Fruit fly (Drosophila melanogaster) whole organism, embryonic: ENCODE results near the gene Spc25.

Source experiments
- CG11093 ChIP-seq: fragments of 200-800 bp; sonication (Bioruptor generic); IDR thresholded peaks from 3 replicates; pipeline ENCODE4 v1.3.6; 2022; ENCODE audit warnings: missing biosample characterization, missing genetic modification characterization
- CG12104 ChIP-seq: fragments of 200-800 bp; sonication (Bioruptor generic); optimal IDR thresholded peaks from 3 replicates; lab custom pipeline; 2016; ENCODE audit warnings: missing biosample characterization, missing genetic modification characterization
- CG12659 ChIP-seq: fragments of 200-800 bp; sonication (Bioruptor generic); optimal IDR thresholded peaks from 3 replicates; lab custom pipeline; 2017; ENCODE audit warnings: mild to moderate bottlenecking, missing biosample characterization, missing genetic modification reagents, missing genetic modification characterization
- CG14014 ChIP-seq: fragments of 200-800 bp; sonication (Bioruptor generic); IDR thresholded peaks from 2 replicates; pipeline ENCODE4 v1.3.6; 2022; ENCODE audit warnings: missing biosample characterization, missing genetic modification characterization
- CG14050 ChIP-seq: fragments of 200-800 bp; sonication (Bioruptor generic); IDR thresholded peaks from 3 replicates; pipeline ENCODE4 v1.3.6; 2022; ENCODE audit warnings: missing biosample characterization, missing genetic modification characterization
- CG14441 ChIP-seq: fragments of 200-800 bp; sonication (Bioruptor generic); IDR thresholded peaks from 2 replicates; pipeline ENCODE4 v1.3.6; 2022; ENCODE audit warnings: missing biosample characterization, missing genetic modification characterization
- CG1647 ChIP-seq: fragments of 200-800 bp; sonication (Bioruptor generic); optimal IDR thresholded peaks from 3 replicates; lab custom pipeline; 2016; ENCODE audit warnings: missing biosample characterization, missing genetic modification characterization
- CG16779 ChIP-seq: fragments of 200-800 bp; sonication (Bioruptor generic); IDR thresholded peaks from 2 replicates; pipeline ENCODE4 v1.3.6; 2022; ENCODE audit warnings: missing biosample characterization, missing genetic modification characterization
- CG17385 ChIP-seq: fragments of 200-800 bp; sonication (Bioruptor generic); optimal IDR thresholded peaks from 3 replicates; lab custom pipeline; 2018; ENCODE audit warnings: missing biosample characterization, mild to moderate bottlenecking, missing genetic modification characterization
- CG17829 ChIP-seq: fragments of 200-800 bp; optimal IDR thresholded peaks from 2 replicates; lab custom pipeline; 2019; ENCODE audit warnings: missing biosample characterization, mild to moderate bottlenecking, missing genetic modification characterization, moderate library complexity
- CG2875 ChIP-seq: fragments of 200-800 bp; sonication (Bioruptor generic); optimal IDR thresholded peaks from 2 replicates; lab custom pipeline; 2017; ENCODE audit warnings: missing biosample characterization, mild to moderate bottlenecking, missing genetic modification characterization, missing genetic modification reagents
- CG34224 ChIP-seq: fragments of 200-800 bp; sonication (Bioruptor generic); IDR thresholded peaks from 3 replicates; pipeline ENCODE4 v1.3.6; 2022; ENCODE audit warnings: missing biosample characterization, missing genetic modification characterization; ENCODE audit not compliant: partially characterized antibody
- CG4282 ChIP-seq: fragments of 200-800 bp; sonication (Bioruptor generic); optimal IDR thresholded peaks from 2 replicates; lab custom pipeline; 2016; ENCODE audit warnings: missing biosample characterization, missing genetic modification characterization
- CG5953 ChIP-seq: fragments of 200-800 bp; sonication (Bioruptor generic); IDR thresholded peaks from 2 replicates; pipeline ENCODE4 v1.3.6; 2022; ENCODE audit warnings: missing biosample characterization, missing genetic modification characterization
- CG6272 ChIP-seq: fragments of 200-800 bp; sonication (Bioruptor generic); IDR thresholded peaks from 2 replicates; pipeline ENCODE4 v1.3.6; 2022; ENCODE audit warnings: missing biosample characterization, missing genetic modification characterization
- CG6654 ChIP-seq: fragments of 200-800 bp; sonication (Bioruptor generic); optimal IDR thresholded peaks from 2 replicates; lab custom pipeline; 2017; ENCODE audit warnings: missing biosample characterization, mild to moderate bottlenecking, missing genetic modification characterization
- D19B ChIP-seq: fragments of 200-800 bp; sonication (Bioruptor generic); optimal IDR thresholded peaks from 2 replicates; lab custom pipeline; 2017; ENCODE audit warnings: missing biosample characterization, mild to moderate bottlenecking, missing genetic modification characterization
- Dll ChIP-seq: fragments of 200-800 bp; sonication (Bioruptor generic); IDR thresholded peaks from 4 replicates; pipeline ENCODE4 v1.3.6; 2022; ENCODE audit warnings: missing biosample characterization, missing genetic modification characterization; ENCODE audit not compliant: partially characterized antibody
- Doc3 ChIP-seq: fragments of 200-800 bp; sonication (Bioruptor generic); IDR thresholded peaks from 3 replicates; pipeline ENCODE4 v1.3.6; 2022; ENCODE audit warnings: missing biosample characterization, missing genetic modification characterization; ENCODE audit not compliant: partially characterized antibody
- Dref ChIP-seq: fragments of 200-800 bp; sonication (Bioruptor generic); IDR thresholded peaks from 2 replicates; pipeline ENCODE4 v1.3.6; 2022; ENCODE audit warnings: missing biosample characterization, missing genetic modification characterization
- H15 ChIP-seq: fragments of 200-800 bp; sonication (Bioruptor generic); IDR thresholded peaks from 3 replicates; pipeline ENCODE4 v1.3.6; 2022; ENCODE audit warnings: missing biosample characterization, missing genetic modification characterization
- HLH54F ChIP-seq: fragments of 200-800 bp; sonication (Bioruptor generic); optimal IDR thresholded peaks from 3 replicates; lab custom pipeline; 2016; ENCODE audit warnings: missing biosample characterization, missing genetic modification characterization
- Hr78 ChIP-seq, 2 experiments: fragments of 200-800 bp in 1 of 2; fragments of >200 bp in 1 of 2; sonication (Bioruptor generic) in 1 of 2; optimal IDR thresholded peaks; 2 replicates each; lab custom pipeline; 2017 to 2019; ENCODE audit warnings: missing biosample characterization in 2 of 2, missing genetic modification characterization in 2 of 2, mild to moderate bottlenecking in 1 of 2, moderate library complexity in 1 of 2
- Kr ChIP-seq: fragments of 200-800 bp; sonication (Bioruptor generic); optimal IDR thresholded peaks from 2 replicates; lab custom pipeline; 2017; ENCODE audit warnings: missing biosample characterization, mild to moderate bottlenecking, missing genetic modification characterization
- Lpt ChIP-seq: fragments of >200 bp; optimal IDR thresholded peaks from 2 replicates; lab custom pipeline; 2018; ENCODE audit warnings: missing biosample characterization, missing genetic modification characterization
- Nf-YB ChIP-seq: fragments of 200-800 bp; sonication (Bioruptor generic); optimal IDR thresholded peaks from 3 replicates; lab custom pipeline; 2019; ENCODE audit warnings: missing biosample characterization, mild to moderate bottlenecking, missing genetic modification characterization, moderate library complexity
- Optix ChIP-seq: fragments of 200-800 bp; sonication (Bioruptor generic); IDR thresholded peaks from 3 replicates; pipeline ENCODE4 v1.3.6; 2022; ENCODE audit warnings: missing biosample characterization, missing genetic modification characterization
- Poxn ChIP-seq: fragments of 200-800 bp; sonication (Bioruptor generic); IDR thresholded peaks from 2 replicates; pipeline ENCODE4 v1.3.6; 2022; ENCODE audit warnings: missing biosample characterization, missing genetic modification characterization
- Sox100B ChIP-seq: fragments of 200-800 bp; sonication (Bioruptor generic); optimal IDR thresholded peaks from 3 replicates; lab custom pipeline; 2018; ENCODE audit warnings: missing biosample characterization, mild to moderate bottlenecking, missing genetic modification characterization
- Taf1 ChIP-seq: fragments of 200-800 bp; sonication (Bioruptor generic); IDR thresholded peaks from 2 replicates; pipeline ENCODE4 v1.3.6; 2022; ENCODE audit warnings: missing biosample characterization, missing genetic modification characterization
- YL-1 ChIP-seq: fragments of 200-800 bp; sonication (Bioruptor generic); optimal IDR thresholded peaks from 3 replicates; lab custom pipeline; 2017; ENCODE audit warnings: missing biosample characterization, mild to moderate bottlenecking, missing genetic modification characterization
- bowl ChIP-seq: fragments of 200-800 bp; sonication (Bioruptor generic); IDR thresholded peaks from 2 replicates; pipeline ENCODE4 v1.3.6; 2022; ENCODE audit warnings: missing biosample characterization, missing genetic modification characterization
- crp ChIP-seq, 2 experiments: fragments of 200-800 bp; sonication (Bioruptor generic); optimal IDR thresholded peaks; 2 replicates in 1 of 2; 3 replicates in 1 of 2; lab custom pipeline; 2017; ENCODE audit warnings: missing biosample characterization in 2 of 2, missing genetic modification characterization in 2 of 2, mild to moderate bottlenecking in 1 of 2, moderate library complexity in 1 of 2
- da ChIP-seq: fragments of 200-800 bp; sonication (Bioruptor generic); optimal IDR thresholded peaks from 2 replicates; lab custom pipeline; 2016; ENCODE audit warnings: missing biosample characterization, missing genetic modification characterization
- disco-r ChIP-seq: fragments of 200-800 bp; sonication (Bioruptor generic); optimal IDR thresholded peaks from 2 replicates; lab custom pipeline; 2016; ENCODE audit warnings: missing biosample characterization, missing genetic modification characterization
- en ChIP-seq: fragments of 200-800 bp; sonication (Bioruptor generic); optimal IDR thresholded peaks from 2 replicates; lab custom pipeline; 2016; ENCODE audit warnings: missing biosample characterization, missing genetic modification characterization
- fd3F ChIP-seq: fragments of 200-800 bp; sonication (Bioruptor generic); optimal IDR thresholded peaks from 2 replicates; lab custom pipeline; 2018; ENCODE audit warnings: missing biosample characterization, mild to moderate bottlenecking, missing genetic modification characterization, moderate library complexity
- inv ChIP-seq: fragments of 200-800 bp; sonication (Bioruptor generic); IDR thresholded peaks from 2 replicates; pipeline ENCODE4 v1.3.6; 2022; ENCODE audit warnings: missing biosample characterization, missing genetic modification characterization; ENCODE audit not compliant: partially characterized antibody
- lab ChIP-seq: fragments of 200-800 bp; sonication (Bioruptor generic); optimal IDR thresholded peaks from 3 replicates; lab custom pipeline; 2017; ENCODE audit warnings: missing biosample characterization, missing genetic modification characterization, mild to moderate bottlenecking, moderate library complexity, missing genetic modification reagents
- lov ChIP-seq, 2 experiments: fragments of 200-800 bp in 1 of 2; fragments of >200 bp in 1 of 2; sonication (Bioruptor generic) in 1 of 2; IDR thresholded peaks in 1 of 2; optimal IDR thresholded peaks in 1 of 2; 2 replicates in 1 of 2; 3 replicates in 1 of 2; pipeline versions ENCODE4 v1.3.6 to Lab custom; 2017 to 2022; ENCODE audit warnings: missing biosample characterization in 1 of 2, missing genetic modification characterization in 1 of 2
- nerfin-2 ChIP-seq: fragments of 200-800 bp; sonication (Bioruptor generic); IDR thresholded peaks from 2 replicates; pipeline ENCODE4 v1.3.6; 2022; ENCODE audit warnings: missing biosample characterization, missing genetic modification characterization; ENCODE audit not compliant: partially characterized antibody
- oc ChIP-seq: fragments of 200-800 bp; sonication (Bioruptor generic); optimal IDR thresholded peaks from 2 replicates; lab custom pipeline; 2018; ENCODE audit warnings: missing biosample characterization, mild to moderate bottlenecking, missing genetic modification characterization, moderate library complexity
- pum ChIP-seq: fragments of 200-800 bp; sonication (Bioruptor generic); optimal IDR thresholded peaks from 2 replicates; lab custom pipeline; 2016; ENCODE audit warnings: missing biosample characterization, missing genetic modification characterization
- seq ChIP-seq: fragments of 200-800 bp; sonication (Bioruptor generic); IDR thresholded peaks from 2 replicates; pipeline ENCODE4 v1.3.6; 2022; ENCODE audit warnings: missing biosample characterization, missing genetic modification characterization
- stc ChIP-seq: fragments of 200-800 bp; sonication (Bioruptor generic); IDR thresholded peaks from 2 replicates; pipeline ENCODE4 v1.3.6; 2022; ENCODE audit warnings: missing biosample characterization, missing genetic modification characterization
- trh ChIP-seq: fragments of 200-800 bp; sonication (Bioruptor generic); optimal IDR thresholded peaks from 2 replicates; lab custom pipeline; 2016; ENCODE audit warnings: missing biosample characterization, missing genetic modification characterization
- wek ChIP-seq: fragments of 200-800 bp; sonication (Bioruptor generic); optimal IDR thresholded peaks from 3 replicates; lab custom pipeline; 2018; ENCODE audit warnings: missing biosample characterization, mild to moderate bottlenecking, missing genetic modification characterization, moderate library complexity
- wor ChIP-seq: fragments of 200-800 bp; sonication (Bioruptor generic); IDR thresholded peaks from 2 replicates; pipeline ENCODE4 v1.3.6; 2022; ENCODE audit warnings: missing biosample characterization, missing genetic modification characterization

Gene Spc25

DNA sequence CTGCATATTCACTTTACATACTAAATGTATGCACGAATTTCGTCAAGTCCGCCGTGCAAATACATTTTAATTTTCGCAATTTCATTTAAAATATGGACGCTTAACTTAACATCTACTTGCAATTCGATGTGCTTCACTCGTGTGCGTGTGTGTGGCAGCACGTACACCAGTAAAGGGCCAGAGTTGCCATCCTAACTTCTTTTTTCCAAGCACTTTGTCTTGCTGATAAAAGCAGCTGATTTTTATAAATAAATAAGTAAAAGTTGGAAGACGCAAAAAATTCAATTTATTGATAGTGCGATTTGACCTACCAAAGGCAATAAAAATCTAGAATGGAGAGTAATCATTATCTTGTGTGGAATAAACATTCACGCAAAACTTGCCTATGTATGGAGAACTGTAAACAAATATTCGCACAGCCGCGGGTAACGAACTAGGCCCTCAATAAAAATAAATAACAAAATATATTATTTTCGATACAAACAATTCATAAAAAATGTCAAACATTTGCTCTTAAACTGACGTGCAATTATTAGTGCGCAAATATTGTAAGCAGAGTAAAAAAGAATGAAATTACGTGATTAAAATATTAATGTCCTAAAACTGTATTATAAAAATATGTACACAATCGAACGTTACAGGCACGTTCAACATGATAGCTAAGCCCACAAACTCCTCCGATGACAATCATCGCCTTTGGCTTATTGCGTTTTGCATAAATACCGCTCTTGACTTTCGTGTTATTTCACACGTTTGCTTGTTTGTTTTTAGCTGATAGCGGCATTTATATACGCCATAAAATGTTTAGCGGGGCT, 20.8 kb downstream of the Spc25 start (continued):
- TF ChIP-seq da (no peak), crp (GFP tag; optimal IDR thresholded peaks at IDR 0.05; lab: Kevin White, UChicago) (peak in 1 of 2 experiments; percentile 48), en (GFP tag; lab: Kevin White, UChicago) (no peak), CG14441 (GFP tag; lab: Robert Waterston, UW) (peak; percentile 37; the same call in 1 of the 2 replicates), bowl (GFP tag; lab: Robert Waterston, UW) (no peak), disco-r (GFP tag; lab: Kevin White, UChicago) (peak; percentile 12), Nf-YB (GFP tag; lab: Kevin White, UChicago) (peak; percentile 52), Hr78 (GFP tag; optimal IDR thresholded peaks at IDR 0.05; lab: Kevin White, UChicago) (no peak), trh (no peak), CG17829 (tag; lab: Kevin White, UChicago) (peak; percentile 61), CG6272 (GFP tag; lab: Robert Waterston, UW) (no peak), CG16779 (GFP tag; lab: Robert Waterston, UW) (no peak), Dref (GFP tag; lab: Robert Waterston, UW) (no peak), nerfin-2 (GFP tag; lab: Robert Waterston, UW) (no peak), wek (peak; percentile 19), lab (GFP tag; lab: Kevin White, UChicago) (peak; percentile 76), CG12104 (GFP tag; lab: Kevin White, UChicago) (peak; percentile 41), YL-1 (GFP tag; lab: Kevin White, UChicago) (no peak), CG2875 (GFP tag; lab: Kevin White, UChicago) (no peak), CG4282 (no peak), Optix (GFP tag; lab: Robert Waterston, UW) (0 out of 3 replicates have a peak, but pooled peaks have one; percentile 5), Doc3 (no peak), CG34224 (GFP tag; lab: Robert Waterston, UW) (no peak), seq (GFP tag; lab: Robert Waterston, UW) (peak; percentile 76), Dll (GFP tag; lab: Robert Waterston, UW) (peak; percentile 31; the same call in 1 of the 4 replicates), oc (tag; lab: Kevin White, UChicago) (peak; percentile 40), Kr (GFP tag; lab: Kevin White, UChicago) (no peak), lov (optimal IDR thresholded peaks at IDR 0.05; lab: Kevin White, UChicago) (no peak), lov (GFP tag; IDR thresholded peaks at IDR 0.05; lab: Robert Waterston, UW) (no peak), CG17385 (GFP tag; lab: Kevin White, UChicago) (peak; percentile 80), CG1647 (no peak), CG14050 (GFP tag; lab: Robert Waterston, UW) (peak; percentile 48; the same call in 1 of the 3 replicates), CG5953 (GFP tag; lab: Robert Waterston, UW) (no peak), pum (GFP tag; lab: Kevin White, UChicago) (no peak), CG12659 (GFP tag; lab: Kevin White, UChicago) (peak; percentile 84), stc (peak; percentile 31; the same call in 1 of the 2 replicates), H15 (GFP tag; lab: Robert Waterston, UW) (0 out of 3 replicates have a peak, but pooled peaks have one; percentile 30), Taf1 (GFP tag; lab: Robert Waterston, UW) (no peak), wor (peak; percentile 41), CG11093 (no peak), CG6654 (peak; percentile 5), Poxn (0 out of 2 replicates have a peak, but pooled peaks have one; percentile 6), D19B (GFP tag; lab: Kevin White, UChicago) (peak; percentile 47), Sox100B (GFP tag; lab: Kevin White, UChicago) (peak; percentile 60), HLH54F (GFP tag; lab: Kevin White, UChicago) (no peak), fd3F (GFP tag; lab: Kevin White, UChicago) (peak; percentile 69), Lpt (GFP tag; lab: Kevin White, UChicago) (no peak), inv (GFP tag; lab: Robert Waterston, UW) (no peak), CG14014 (GFP tag; lab: Robert Waterston, UW) (peak; percentile 58)
